Fruit fly (Drosophila melanogaster) whole organism, embryonic: ENCODE results near the gene elB.

ENCODE experiments used
- Ada2b ChIP-seq: fragments of 200-800 bp; sonication (Bioruptor generic); IDR thresholded peaks from 2 replicates; pipeline ENCODE4 v1.3.6; 2022; ENCODE audit warnings: missing biosample characterization, missing genetic modification characterization
- Asciz ChIP-seq: fragments of 200-800 bp; sonication (Bioruptor generic); optimal IDR thresholded peaks from 2 replicates; lab custom pipeline; 2017; ENCODE audit warnings: missing biosample characterization, mild to moderate bottlenecking, missing genetic modification characterization, missing genetic modification reagents
- CG10147 ChIP-seq: fragments of 200-800 bp; sonication (Bioruptor generic); optimal IDR thresholded peaks from 2 replicates; lab custom pipeline; 2019; ENCODE audit warnings: missing biosample characterization, mild to moderate bottlenecking, missing genetic modification characterization, moderate library complexity
- CG10462 ChIP-seq: fragments of 200-800 bp; sonication (Bioruptor generic); optimal IDR thresholded peaks from 2 replicates; lab custom pipeline; 2016; ENCODE audit warnings: missing biosample characterization, missing genetic modification characterization
- CG11085 ChIP-seq: fragments of 200-800 bp; sonication (Bioruptor generic); IDR thresholded peaks from 2 replicates; pipeline ENCODE4 v1.3.6; 2022; ENCODE audit warnings: missing biosample characterization, missing genetic modification characterization
- CG11093 ChIP-seq: fragments of 200-800 bp; sonication (Bioruptor generic); IDR thresholded peaks from 3 replicates; pipeline ENCODE4 v1.3.6; 2022; ENCODE audit warnings: missing biosample characterization, missing genetic modification characterization
- CG1233 ChIP-seq: fragments of 200-800 bp; sonication (Bioruptor generic); optimal IDR thresholded peaks from 4 replicates; lab custom pipeline; 2018; ENCODE audit warnings: missing biosample characterization, mild to moderate bottlenecking, missing genetic modification characterization
- CG13624 ChIP-seq: fragments of 200-800 bp; sonication (Bioruptor generic); optimal IDR thresholded peaks from 2 replicates; lab custom pipeline; 2016; ENCODE audit warnings: missing biosample characterization, missing genetic modification characterization
- CG15011 ChIP-seq: fragments of 200-800 bp; sonication (Bioruptor generic); optimal IDR thresholded peaks from 3 replicates; lab custom pipeline; 2018; ENCODE audit warnings: missing biosample characterization, mild to moderate bottlenecking, missing genetic modification characterization
- CG15269 ChIP-seq: fragments of 200-800 bp; sonication (Bioruptor generic); optimal IDR thresholded peaks from 2 replicates; lab custom pipeline; 2018; ENCODE audit warnings: missing biosample characterization, mild to moderate bottlenecking, missing genetic modification characterization, moderate library complexity
- CG15696 ChIP-seq: fragments of 200-800 bp; sonication (Bioruptor generic); optimal IDR thresholded peaks from 2 replicates; lab custom pipeline; 2019; ENCODE audit warnings: missing biosample characterization, mild to moderate bottlenecking, missing genetic modification characterization, moderate library complexity
- CG16815 ChIP-seq: fragments of 200-800 bp; sonication (Bioruptor generic); optimal IDR thresholded peaks from 3 replicates; lab custom pipeline; 2017; ENCODE audit warnings: missing biosample characterization, mild to moderate bottlenecking, missing genetic modification characterization
- CG18262 ChIP-seq: fragments of 200-800 bp; optimal IDR thresholded peaks from 3 replicates; lab custom pipeline; 2019; ENCODE audit warnings: missing biosample characterization, mild to moderate bottlenecking, missing genetic modification characterization, moderate library complexity
- CG18476 ChIP-seq: fragments of 200-800 bp; sonication (Bioruptor generic); optimal IDR thresholded peaks from 2 replicates; lab custom pipeline; 2016; ENCODE audit warnings: missing biosample characterization, mild to moderate bottlenecking, missing genetic modification characterization
- CG18619 ChIP-seq: fragments of 200-800 bp; sonication (Bioruptor generic); optimal IDR thresholded peaks from 3 replicates; lab custom pipeline; 2017; ENCODE audit warnings: missing biosample characterization, mild to moderate bottlenecking, missing genetic modification characterization
- CG32767 ChIP-seq: fragments of 200-800 bp; sonication (Bioruptor generic); IDR thresholded peaks from 2 replicates; pipeline ENCODE4 v1.3.6; 2022; ENCODE audit warnings: missing biosample characterization, missing genetic modification characterization
- CG32772 ChIP-seq: fragments of 200-800 bp; sonication (Bioruptor generic); IDR thresholded peaks from 2 replicates; pipeline ENCODE4 v1.3.6; 2022; ENCODE audit warnings: missing biosample characterization, missing genetic modification characterization
- CG3995 ChIP-seq: fragments of 200-800 bp; sonication (Bioruptor generic); optimal IDR thresholded peaks from 3 replicates; lab custom pipeline; 2016; ENCODE audit warnings: missing biosample characterization, missing genetic modification characterization
- CG43689 ChIP-seq: fragments of 200-800 bp; sonication (Bioruptor generic); IDR thresholded peaks from 2 replicates; pipeline ENCODE4 v1.3.6; 2022; ENCODE audit warnings: missing biosample characterization, missing genetic modification characterization
- CG5180 ChIP-seq: fragments of 200-800 bp; sonication (Bioruptor generic); optimal IDR thresholded peaks from 3 replicates; lab custom pipeline; 2017; ENCODE audit warnings: missing biosample characterization, missing genetic modification characterization, mild to moderate bottlenecking, moderate library complexity, missing genetic modification reagents
- CG6813 ChIP-seq: fragments of 200-800 bp; sonication (Bioruptor generic); optimal IDR thresholded peaks from 2 replicates; lab custom pipeline; 2017; ENCODE audit warnings: missing biosample characterization, missing genetic modification characterization, mild to moderate bottlenecking, moderate library complexity, missing genetic modification reagents
- CG8765 ChIP-seq: fragments of 200-800 bp; sonication (Bioruptor generic); IDR thresholded peaks from 2 replicates; pipeline ENCODE4 v1.3.6; 2022; ENCODE audit warnings: missing biosample characterization, missing genetic modification characterization
- CG8924 ChIP-seq: fragments of 200-800 bp; optimal IDR thresholded peaks from 3 replicates; lab custom pipeline; 2019; ENCODE audit warnings: missing biosample characterization, mild to moderate bottlenecking, missing genetic modification characterization, moderate library complexity
- CG9727 ChIP-seq: fragments of 200-800 bp; sonication (Bioruptor generic); optimal IDR thresholded peaks from 3 replicates; lab custom pipeline; 2017; ENCODE audit warnings: missing biosample characterization, mild to moderate bottlenecking, missing genetic modification characterization
- E2f2 ChIP-seq: fragments of 200-800 bp; sonication (Bioruptor generic); IDR thresholded peaks from 2 replicates; pipeline ENCODE4 v1.3.6; 2022; ENCODE audit warnings: missing biosample characterization, missing genetic modification characterization
- HLH3B ChIP-seq: fragments of 200-800 bp; sonication (Bioruptor generic); IDR thresholded peaks from 2 replicates; pipeline ENCODE4 v1.3.6; 2022; ENCODE audit warnings: missing biosample characterization, missing genetic modification characterization
- HmgZ ChIP-seq: fragments of 200-800 bp; sonication (Bioruptor generic); optimal IDR thresholded peaks from 2 replicates; lab custom pipeline; 2018; ENCODE audit warnings: missing biosample characterization, mild to moderate bottlenecking, missing genetic modification characterization
- Hr51 ChIP-seq, 2 experiments: fragments of 200-800 bp; sonication (Bioruptor generic); optimal IDR thresholded peaks; 2 replicates in 1 of 2; 3 replicates in 1 of 2; lab custom pipeline; 2016 to 2018; ENCODE audit warnings: missing biosample characterization in 2 of 2, missing genetic modification characterization in 2 of 2, mild to moderate bottlenecking in 1 of 2, moderate library complexity in 1 of 2
- Hr78 ChIP-seq, 2 experiments: fragments of 200-800 bp in 1 of 2; fragments of >200 bp in 1 of 2; sonication (Bioruptor generic) in 1 of 2; optimal IDR thresholded peaks; 2 replicates each; lab custom pipeline; 2017 to 2019; ENCODE audit warnings: missing biosample characterization in 2 of 2, missing genetic modification characterization in 2 of 2, mild to moderate bottlenecking in 1 of 2, moderate library complexity in 1 of 2
- Max ChIP-seq: fragments of 200-800 bp; sonication (Bioruptor generic); optimal IDR thresholded peaks from 2 replicates; lab custom pipeline; 2016; ENCODE audit warnings: missing biosample characterization, mild to moderate bottlenecking, missing genetic modification characterization
- Mrtf ChIP-seq: fragments of 200-800 bp; sonication (Bioruptor generic); IDR thresholded peaks from 3 replicates; pipeline ENCODE4 v1.3.6; 2022; ENCODE audit warnings: missing biosample characterization, missing genetic modification characterization
- Nf-YC ChIP-seq: fragments of 200-800 bp; optimal IDR thresholded peaks from 3 replicates; lab custom pipeline; 2019; ENCODE audit warnings: missing biosample characterization, mild to moderate bottlenecking, missing genetic modification characterization, moderate library complexity
- Xrp1 ChIP-seq: fragments of 200-800 bp; sonication (Bioruptor generic); IDR thresholded peaks from 2 replicates; pipeline ENCODE4 v1.3.6; 2022; ENCODE audit warnings: missing biosample characterization, missing genetic modification characterization
- danr ChIP-seq: fragments of 200-800 bp; sonication (Bioruptor generic); IDR thresholded peaks from 2 replicates; pipeline ENCODE4 v1.3.6; 2022; ENCODE audit warnings: missing biosample characterization, missing genetic modification characterization
- ewg ChIP-seq: fragments of 200-800 bp; sonication (Bioruptor generic); optimal IDR thresholded peaks from 3 replicates; lab custom pipeline; 2017; ENCODE audit warnings: mild to moderate bottlenecking, missing biosample characterization, missing genetic modification reagents, missing genetic modification characterization
- fu2 ChIP-seq: fragments of 200-800 bp; sonication (Bioruptor generic); optimal IDR thresholded peaks from 2 replicates; lab custom pipeline; 2016; ENCODE audit warnings: missing biosample characterization, missing genetic modification characterization
- h ChIP-seq: fragments of >200 bp; optimal IDR thresholded peaks from 2 replicates; lab custom pipeline; 2017
- ham ChIP-seq: fragments of 200-800 bp; sonication (Bioruptor generic); IDR thresholded peaks from 2 replicates; pipeline ENCODE4 v1.3.6; 2022; ENCODE audit warnings: missing biosample characterization, missing genetic modification characterization
- hkb ChIP-seq, 2 experiments: fragments of 200-800 bp in 1 of 2; fragments of >200 bp in 1 of 2; sonication (Bioruptor generic) in 1 of 2; IDR thresholded peaks in 1 of 2; optimal IDR thresholded peaks in 1 of 2; 2 replicates each; pipeline versions ENCODE4 v1.3.6 to Lab custom; 2017 to 2022; ENCODE audit warnings: missing biosample characterization in 1 of 2, missing genetic modification characterization in 1 of 2
- ind ChIP-seq: fragments of 200-800 bp; sonication (Bioruptor generic); optimal IDR thresholded peaks from 3 replicates; lab custom pipeline; 2016; ENCODE audit warnings: missing biosample characterization, missing genetic modification characterization
- lola ChIP-seq, 3 experiments: fragments of >200 bp in 2 of 3; fragments of 200-800 bp in 1 of 3; sonication (Bioruptor generic) in 1 of 3; optimal IDR thresholded peaks; 2 replicates each; lab custom pipeline; 2017 to 2019; ENCODE audit warnings: missing biosample characterization in 3 of 3, missing genetic modification characterization in 3 of 3, mild to moderate bottlenecking in 1 of 3, moderate library complexity in 1 of 3
- nerfin-1 ChIP-seq: fragments of 200-800 bp; sonication (Bioruptor generic); optimal IDR thresholded peaks from 3 replicates; lab custom pipeline; 2019; ENCODE audit warnings: missing biosample characterization, mild to moderate bottlenecking, missing genetic modification characterization, moderate library complexity
- nmo ChIP-seq: fragments of 200-800 bp; sonication (Bioruptor generic); optimal IDR thresholded peaks from 2 replicates; lab custom pipeline; 2018; ENCODE audit warnings: missing biosample characterization, mild to moderate bottlenecking, missing genetic modification characterization, moderate library complexity
- oc ChIP-seq: fragments of 200-800 bp; sonication (Bioruptor generic); optimal IDR thresholded peaks from 2 replicates; lab custom pipeline; 2018; ENCODE audit warnings: missing biosample characterization, mild to moderate bottlenecking, missing genetic modification characterization, moderate library complexity
- phol ChIP-seq: fragments of 200-800 bp; sonication (Bioruptor generic); optimal IDR thresholded peaks from 3 replicates; lab custom pipeline; 2018; ENCODE audit warnings: missing biosample characterization, mild to moderate bottlenecking, missing genetic modification characterization, moderate library complexity
- slbo ChIP-seq: fragments of 200-800 bp; sonication (Bioruptor generic); IDR thresholded peaks from 2 replicates; pipeline ENCODE4 v1.3.6; 2022; ENCODE audit warnings: missing biosample characterization, missing genetic modification characterization
- slou ChIP-seq: fragments of 200-800 bp; sonication (Bioruptor generic); optimal IDR thresholded peaks from 3 replicates; lab custom pipeline; 2016; ENCODE audit warnings: missing biosample characterization, missing genetic modification characterization
- stc ChIP-seq: fragments of 200-800 bp; sonication (Bioruptor generic); IDR thresholded peaks from 2 replicates; pipeline ENCODE4 v1.3.6; 2022; ENCODE audit warnings: missing biosample characterization, missing genetic modification characterization
- tap ChIP-seq: fragments of 200-800 bp; optimal IDR thresholded peaks from 3 replicates; lab custom pipeline; 2019; ENCODE audit warnings: missing biosample characterization, mild to moderate bottlenecking, missing genetic modification characterization, moderate library complexity
- tin ChIP-seq: fragments of 200-800 bp; sonication (Bioruptor generic); optimal IDR thresholded peaks from 3 replicates; lab custom pipeline; 2016; ENCODE audit warnings: missing biosample characterization, missing genetic modification characterization

Gene elB

DNA sequence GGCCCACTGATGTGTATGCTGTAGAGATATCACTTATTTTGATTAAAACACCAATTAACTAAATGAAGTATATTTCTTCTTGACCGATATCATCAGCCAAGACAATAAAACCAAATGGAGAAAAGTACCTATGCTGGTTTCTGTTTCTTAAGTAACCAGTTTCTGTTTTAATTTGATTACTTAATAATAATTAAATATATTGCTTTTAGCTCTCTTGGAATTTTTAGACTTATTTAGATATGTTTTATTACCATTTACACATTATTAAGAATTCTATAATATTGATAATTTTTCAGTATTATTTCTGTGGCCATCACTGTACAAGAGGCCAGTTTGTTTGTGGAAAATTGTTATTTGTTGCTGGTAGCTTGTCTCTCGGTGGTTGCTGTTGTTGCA, 42.1 kb downstream of the elB start (continued):
- TF ChIP-seq stc: 0 out of 2 replicates have a peak, but pooled peaks have one; percentile 24
- no peak for TF ChIP-seq CG3995 (GFP tag; lab: Kevin White, UChicago)
- peak; percentile 15 for TF ChIP-seq tin (GFP tag; lab: Kevin White, UChicago)
- TF ChIP-seq CG11085 (GFP tag; lab: Robert Waterston, UW): no peak
- peak; percentile 13 for TF ChIP-seq oc
- peak; percentile 21; the same call in 1 of the 2 replicates for TF ChIP-seq E2f2 (GFP tag; lab: Robert Waterston, UW)
- TF ChIP-seq ewg (GFP tag; lab: Kevin White, UChicago): peak; percentile 20
- peak; percentile 43 for TF ChIP-seq CG15269 (tag; lab: Kevin White, UChicago)
- peak; percentile 47; the same call in 1 of the 2 replicates for TF ChIP-seq Xrp1
- TF ChIP-seq CG15011 (GFP tag; lab: Kevin White, UChicago): peak; percentile 20
- TF ChIP-seq HmgZ (tag; lab: Kevin White, UChicago): no peak
- peak; percentile 50 for TF ChIP-seq Ada2b (GFP tag; lab: Robert Waterston, UW)
- peak; percentile 42 for TF ChIP-seq nerfin-1 (tag; lab: Kevin White, UChicago)
- peak; percentile 80 for TF ChIP-seq CG9727 (GFP tag; lab: Kevin White, UChicago)
- TF ChIP-seq CG8765 (GFP tag; lab: Robert Waterston, UW): no peak
- peak; percentile 31 for TF ChIP-seq Max (GFP tag; lab: Kevin White, UChicago)
- no peak for TF ChIP-seq CG13624 (GFP tag; lab: Kevin White, UChicago)
- TF ChIP-seq CG18476: peak; percentile 0
- TF ChIP-seq slou (GFP tag; lab: Kevin White, UChicago): peak; percentile 21
- TF ChIP-seq hkb (optimal IDR thresholded peaks at IDR 0.05; lab: Kevin White, UChicago): no peak
- peak; percentile 63 for TF ChIP-seq hkb (GFP tag; IDR thresholded peaks at IDR 0.05; lab: Robert Waterston, UW)
- TF ChIP-seq CG32772 (GFP tag; lab: Robert Waterston, UW): no peak
- TF ChIP-seq CG43689 (GFP tag; lab: Robert Waterston, UW): no peak
- TF ChIP-seq CG8924 (tag; lab: Kevin White, UChicago): peak; percentile 18
- TF ChIP-seq danr (GFP tag; lab: Robert Waterston, UW): no peak
- TF ChIP-seq slbo (GFP tag; lab: Robert Waterston, UW): no peak
- TF ChIP-seq Hr51 (GFP tag; optimal IDR thresholded peaks at IDR 0.05; lab: Kevin White, UChicago): peak in 1 of 2 experiments; percentile 77
- TF ChIP-seq lola (GFP tag; optimal IDR thresholded peaks at IDR 0.05; lab: Kevin White, UChicago): peak in 1 of 3 experiments; percentile 40
- peak; percentile 36 for TF ChIP-seq CG6813 (GFP tag; lab: Kevin White, UChicago)
- TF ChIP-seq CG16815 (GFP tag; lab: Kevin White, UChicago): peak; percentile 12
- TF ChIP-seq h (lab: Kevin White, UChicago): no peak
- TF ChIP-seq CG10147: peak; percentile 24
- peak in 1 of 2 experiments; percentile 16 for TF ChIP-seq Hr78 (GFP tag; optimal IDR thresholded peaks at IDR 0.05; lab: Kevin White, UChicago)
- peak; percentile 85 for TF ChIP-seq CG18262 (tag; lab: Kevin White, UChicago)
- TF ChIP-seq ham (GFP tag; lab: Robert Waterston, UW): no peak
- TF ChIP-seq CG18619 (GFP tag; lab: Kevin White, UChicago): no peak
- TF ChIP-seq Asciz: peak; percentile 74
- TF ChIP-seq HLH3B (GFP tag; lab: Robert Waterston, UW): peak; percentile 30; the same call in 1 of the 2 replicates
- peak; percentile 79 for TF ChIP-seq nmo (GFP tag; lab: Kevin White, UChicago)
- TF ChIP-seq CG15696 (tag; lab: Kevin White, UChicago): peak; percentile 31
- TF ChIP-seq Mrtf: no peak
- no peak for TF ChIP-seq CG10462 (GFP tag; lab: Kevin White, UChicago)
- TF ChIP-seq Nf-YC (tag; lab: Kevin White, UChicago): peak; percentile 42
- no peak for TF ChIP-seq CG32767 (GFP tag; lab: Robert Waterston, UW)
- peak; percentile 33 for TF ChIP-seq ind (GFP tag; lab: Kevin White, UChicago)
- TF ChIP-seq phol: peak; percentile 77
- TF ChIP-seq CG11093 (GFP tag; lab: Robert Waterston, UW): 0 out of 3 replicates have a peak, but pooled peaks have one; percentile 30
- TF ChIP-seq fu2: no peak
- peak; percentile 23 for TF ChIP-seq CG1233
- peak; percentile 40 for TF ChIP-seq CG5180 (GFP tag; lab: Kevin White, UChicago)
- TF ChIP-seq tap (tag; lab: Kevin White, UChicago): peak; percentile 33
